Fruit fly (Drosophila melanogaster): ENCODE results near the gene sn.

DNA sequence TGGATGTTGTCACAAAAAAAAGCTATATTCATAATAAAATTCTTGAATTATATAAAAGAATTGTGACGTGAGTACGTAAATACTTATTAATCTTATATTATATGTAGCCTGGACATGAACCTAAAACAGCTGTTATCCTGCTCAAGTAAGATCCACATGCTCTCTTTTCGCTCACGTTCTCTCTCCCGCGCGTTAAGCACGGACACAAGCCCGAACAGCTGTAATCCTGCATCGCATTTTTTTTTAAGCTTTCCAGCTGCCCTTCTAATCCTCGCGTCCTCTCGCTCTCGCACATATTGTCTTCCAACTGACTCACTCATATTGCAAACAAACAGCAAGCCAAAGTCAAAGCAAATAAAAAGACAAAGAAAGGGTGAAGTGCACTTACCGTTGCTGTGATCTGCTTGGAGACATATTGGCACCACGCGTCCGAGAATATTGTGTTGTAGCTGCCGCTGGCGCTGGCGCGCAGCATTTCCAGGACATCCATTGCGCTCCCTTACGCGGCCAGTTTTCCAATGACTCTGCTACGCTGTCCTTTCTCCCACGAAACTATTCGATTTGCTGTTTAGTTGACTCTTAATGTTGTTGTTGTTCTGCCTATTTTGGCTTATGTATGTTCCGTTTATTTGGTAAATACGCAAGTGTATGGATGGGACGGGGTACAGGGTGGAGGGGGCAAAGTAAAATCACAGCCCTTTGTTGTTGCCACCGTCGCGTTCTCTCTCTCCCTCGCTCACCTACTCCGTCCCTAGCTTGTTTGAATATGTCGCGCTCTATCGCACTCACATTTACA, 3.4 kb downstream of the sn start:
- TF ChIP-seq pan (optimal IDR thresholded peaks at IDR 0.05) (no peak), usp (GFP tag; optimal IDR thresholded peaks at IDR 0.05) (no peak), Myc (optimal IDR thresholded peaks at IDR 0.05) (no peak)

Measured in whole organism, wandering third instar larva.